Worm (Caenorhabditis elegans): Measurements from ENCODE around the gene nlp-52.

- no peak for TF ChIP-seq ama-1 (optimal IDR thresholded peaks at IDR 0.05)
- TF ChIP-seq ceh-36 (tag; optimal IDR thresholded peaks at IDR 0.05): no peak
- TF ChIP-seq ets-7 (tag; optimal IDR thresholded peaks at IDR 0.05): no peak
- TF ChIP-seq hmbx-1 (tag; optimal IDR thresholded peaks at IDR 0.05): no peak
- TF ChIP-seq tbx-11 (GFP tag; IDR thresholded peaks at IDR 0.05): no peak
- no peak for TF ChIP-seq hnd-1 (tag; optimal IDR thresholded peaks at IDR 0.05)
- TF ChIP-seq F13C5.2 (tag; optimal IDR thresholded peaks at IDR 0.05): no peak
- no peak for TF ChIP-seq tra-4 (tag; optimal IDR thresholded peaks at IDR 0.05)
These were observed 3.3 kb downstream of the nlp-52 start, which contains the start of gene ptl-1 for ce11 chrIII:764884-765283.
